Fruit fly (Drosophila melanogaster): ENCODE results near the gene CG18808.

DNA sequence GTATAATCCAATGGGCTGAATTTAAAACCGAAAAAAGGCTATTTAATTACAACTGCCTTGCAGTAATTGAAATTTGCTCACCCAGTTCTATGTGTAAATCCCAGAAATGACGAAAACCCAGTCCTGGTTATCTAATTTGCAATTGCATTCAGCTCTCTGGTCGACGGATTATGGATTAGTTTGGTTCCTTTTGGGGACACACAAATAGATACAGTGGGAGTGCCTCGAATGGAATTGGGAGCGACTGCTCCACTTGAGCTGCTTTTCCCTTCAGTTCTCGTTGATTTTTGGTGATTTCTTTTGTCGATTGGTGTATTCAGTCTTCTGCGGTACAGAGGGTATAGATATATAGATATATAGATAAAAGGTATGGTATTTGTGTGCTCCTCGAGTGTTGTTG, 26.3 kb upstream of the CG18808 start, which contains the start of gene CG13708:
- TF ChIP-seq Myc (optimal IDR thresholded peaks at IDR 0.05): no peak
- TF ChIP-seq Sin3A (optimal IDR thresholded peaks at IDR 0.05): no peak
- TF ChIP-seq psq (optimal IDR thresholded peaks at IDR 0.05): no peak
- no peak for TF ChIP-seq ttk (optimal IDR thresholded peaks at IDR 0.05)
